Worm (Caenorhabditis elegans) whole organism, L3 larva: ENCODE measurements around the gene snap-1.

Experiments
- aly-2 ChIP-seq: fragments of 150-350 bp; optimal IDR thresholded peaks from 2 replicates; lab custom pipeline; 2014; ENCODE audit warnings: missing biosample characterization, missing genetic modification characterization
- ceh-82 ChIP-seq: fragments of 150-350 bp; optimal IDR thresholded peaks from 2 replicates; lab custom pipeline; 2014; ENCODE audit warnings: missing biosample characterization, missing genetic modification characterization
- ceh-9 ChIP-seq: sonication (generic microtip); optimal IDR thresholded peaks from 2 replicates; lab custom pipeline; 2018; ENCODE audit warnings: missing biosample characterization, missing genetic modification characterization
- egl-27 ChIP-seq: sonication (generic microtip); optimal IDR thresholded peaks from 4 replicates; lab custom pipeline; 2017; ENCODE audit warnings: missing biosample characterization, missing genetic modification reagents, missing genetic modification characterization
- egl-5 ChIP-seq: fragments of 150-350 bp; optimal IDR thresholded peaks from 2 replicates; lab custom pipeline; 2017; ENCODE audit warnings: missing biosample characterization, missing genetic modification reagents, missing genetic modification characterization, inconsistent platforms
- elt-2 ChIP-seq: sonication (generic microtip); optimal IDR thresholded peaks from 2 replicates; lab custom pipeline; 2016; ENCODE audit warnings: missing genetic modification reagents, mild to moderate bottlenecking, missing genetic modification characterization, missing compliant biosample characterization
- fkh-10 ChIP-seq: sonication (generic microtip); optimal IDR thresholded peaks from 2 replicates; lab custom pipeline; 2017; ENCODE audit warnings: missing biosample characterization, missing genetic modification reagents, missing genetic modification characterization
- fkh-2 ChIP-seq: fragments of 150-350 bp; optimal IDR thresholded peaks from 2 replicates; lab custom pipeline; 2014; ENCODE audit warnings: missing biosample characterization, missing genetic modification reagents, missing genetic modification characterization
- hmg-11 ChIP-seq: sonication (generic microtip); optimal IDR thresholded peaks from 2 replicates; lab custom pipeline; 2016; ENCODE audit warnings: missing genetic modification characterization, missing compliant biosample characterization
- jun-1 ChIP-seq: fragments of 150-350 bp; optimal IDR thresholded peaks from 2 replicates; lab custom pipeline; 2014; ENCODE audit warnings: missing biosample characterization, missing genetic modification reagents, missing genetic modification characterization
- mml-1 ChIP-seq: fragments of 150-350 bp; sonication (generic microtip); optimal IDR thresholded peaks from 3 replicates; lab custom pipeline; 2014; ENCODE audit warnings: missing biosample characterization, missing genetic modification characterization
- nfya-1 ChIP-seq: sonication (generic microtip); optimal IDR thresholded peaks from 2 replicates; lab custom pipeline; 2017; ENCODE audit warnings: missing genetic modification characterization, mild to moderate bottlenecking, missing compliant biosample characterization, antibody characterized with exemption, moderate library complexity; ENCODE audit not compliant: insufficient read depth
- nhr-12 ChIP-seq: fragments of 150-350 bp; optimal IDR thresholded peaks from 2 replicates; lab custom pipeline; 2014; ENCODE audit warnings: missing biosample characterization, missing genetic modification characterization
- nhr-23 ChIP-seq: fragments of 150-350 bp; optimal IDR thresholded peaks from 2 replicates; lab custom pipeline; 2014; ENCODE audit warnings: missing biosample characterization, missing genetic modification reagents, missing genetic modification characterization
- nhr-237 ChIP-seq: fragments of 150-350 bp; optimal IDR thresholded peaks from 2 replicates; lab custom pipeline; 2014; ENCODE audit warnings: missing biosample characterization, missing genetic modification characterization
- nhr-25 ChIP-seq: sonication (generic microtip); optimal IDR thresholded peaks from 2 replicates; lab custom pipeline; 2017; ENCODE audit warnings: missing biosample characterization, missing genetic modification characterization
- nhr-28 ChIP-seq: fragments of 150-350 bp; optimal IDR thresholded peaks from 2 replicates; lab custom pipeline; 2014; ENCODE audit warnings: missing biosample characterization, missing genetic modification characterization
- pha-4 ChIP-seq: fragments of 150-350 bp; optimal IDR thresholded peaks from 2 replicates; lab custom pipeline; 2014; ENCODE audit warnings: missing biosample characterization, missing genetic modification reagents, missing genetic modification characterization
- pqm-1 ChIP-seq: fragments of 150-350 bp; optimal IDR thresholded peaks from 2 replicates; lab custom pipeline; 2017; ENCODE audit warnings: missing biosample characterization, missing genetic modification characterization, inconsistent platforms
- sea-2 ChIP-seq: fragments of 150-350 bp; sonication (generic microtip); optimal IDR thresholded peaks from 4 replicates; lab custom pipeline; 2014; ENCODE audit warnings: missing biosample characterization, missing genetic modification reagents, missing genetic modification characterization
- snpc-4 ChIP-seq: fragments of 150-350 bp; optimal IDR thresholded peaks from 2 replicates; lab custom pipeline; 2014; ENCODE audit warnings: missing biosample characterization, missing genetic modification characterization
- unc-62 ChIP-seq: fragments of 150-350 bp; sonication (generic microtip); optimal IDR thresholded peaks from 4 replicates; lab custom pipeline; 2014; ENCODE audit warnings: missing biosample characterization, missing genetic modification reagents, missing genetic modification characterization
- ztf-11 ChIP-seq: fragments of 150-350 bp; optimal IDR thresholded peaks from 2 replicates; lab custom pipeline; 2014; ENCODE audit warnings: missing biosample characterization, missing genetic modification characterization
- ztf-4 ChIP-seq: fragments of 150-350 bp; optimal IDR thresholded peaks from 2 replicates; lab custom pipeline; 2014; ENCODE audit warnings: missing biosample characterization, missing genetic modification characterization

Gene snap-1

ce11 chrV:8178279-8178678, 47.9 kb downstream of the snap-1 start:
- no peak for TF ChIP-seq elt-2
- TF ChIP-seq unc-62 (GFP tag; lab: Kevin White, UChicago), result no peak
- no peak for TF ChIP-seq nhr-12 (tag; lab: Kevin White, UChicago)
- TF ChIP-seq aly-2 (tag; lab: Kevin White, UChicago), result no peak
- no peak for TF ChIP-seq ceh-82 (tag; lab: Kevin White, UChicago)
- no peak for TF ChIP-seq sea-2
- TF ChIP-seq fkh-10, result no peak
- TF ChIP-seq nhr-237, result no peak
- TF ChIP-seq ztf-4 (tag; lab: Kevin White, UChicago), result no peak
- no peak for TF ChIP-seq jun-1 (tag; lab: Kevin White, UChicago)
- TF ChIP-seq ztf-11 (tag; lab: Kevin White, UChicago), result no peak

ce11 chrV:8178914-8179542, 48.6 kb downstream of the snap-1 start, which contains the start of gene srp-7:
Gene srp-7 (plus strand): TSS chrV:8179126.
- TF ChIP-seq snpc-4 (tag; lab: Kevin White, UChicago), result no peak
- no peak for TF ChIP-seq nhr-28 (tag; lab: Kevin White, UChicago)
- TF ChIP-seq egl-27 (tag; lab: Kevin White, UChicago), result no peak
- TF ChIP-seq nhr-23 (tag; lab: Kevin White, UChicago), result peak; percentile 38
- peak; percentile 81 for TF ChIP-seq pha-4 (tag; lab: Kevin White, UChicago)
- peak; percentile 16 for TF ChIP-seq hmg-11 (tag; lab: Kevin White, UChicago)
- TF ChIP-seq nfya-1 (tag; lab: Kevin White, UChicago), result peak; percentile 41
- TF ChIP-seq mml-1 (tag; lab: Kevin White, UChicago), result no peak
- TF ChIP-seq elt-2, result peak; percentile 21
- TF ChIP-seq ceh-9 (tag; lab: Kevin White, UChicago), result no peak
- TF ChIP-seq egl-5 (tag; lab: Kevin White, UChicago), result no peak
- TF ChIP-seq fkh-2 (tag; lab: Kevin White, UChicago), result no peak
- no peak for TF ChIP-seq pqm-1 (tag; lab: Kevin White, UChicago)
- TF ChIP-seq aly-2 (tag; lab: Kevin White, UChicago), result no peak
- TF ChIP-seq nhr-25 (tag; lab: Kevin White, UChicago), result no peak
